Worm (Caenorhabditis elegans) whole organism, L3 larva: ENCODE measurements around the gene mltn-11.

Experiments used
- R02D3.7 ChIP-seq: fragments of 150-350 bp; optimal IDR thresholded peaks from 2 replicates; lab custom pipeline; 2014; ENCODE audit warnings: missing biosample characterization, missing genetic modification characterization
- ZK546.5 ChIP-seq: sonication (generic microtip); optimal IDR thresholded peaks from 2 replicates; lab custom pipeline; 2017; ENCODE audit warnings: missing biosample characterization, missing genetic modification characterization
- aly-2 ChIP-seq: fragments of 150-350 bp; optimal IDR thresholded peaks from 2 replicates; lab custom pipeline; 2014; ENCODE audit warnings: missing biosample characterization, missing genetic modification characterization
- ama-1 ChIP-seq: fragments of 150-350 bp; optimal IDR thresholded peaks from 2 replicates; lab custom pipeline; 2018
- ceh-16 ChIP-seq: sonication (generic microtip); optimal IDR thresholded peaks from 2 replicates; lab custom pipeline; 2017; ENCODE audit warnings: missing biosample characterization, missing genetic modification characterization
- ceh-28 ChIP-seq: fragments of 150-350 bp; optimal IDR thresholded peaks from 2 replicates; lab custom pipeline; 2014; ENCODE audit warnings: missing biosample characterization, missing genetic modification reagents, missing genetic modification characterization
- ceh-82 ChIP-seq: fragments of 150-350 bp; optimal IDR thresholded peaks from 2 replicates; lab custom pipeline; 2014; ENCODE audit warnings: missing biosample characterization, missing genetic modification characterization
- ceh-9 ChIP-seq: sonication (generic microtip); optimal IDR thresholded peaks from 2 replicates; lab custom pipeline; 2018; ENCODE audit warnings: missing biosample characterization, missing genetic modification characterization
- daf-12 ChIP-seq: fragments of 150-350 bp; optimal IDR thresholded peaks from 2 replicates; lab custom pipeline; 2014; ENCODE audit warnings: missing biosample characterization, missing genetic modification reagents, missing genetic modification characterization
- egl-27 ChIP-seq: sonication (generic microtip); optimal IDR thresholded peaks from 4 replicates; lab custom pipeline; 2017; ENCODE audit warnings: missing biosample characterization, missing genetic modification reagents, missing genetic modification characterization
- egl-5 ChIP-seq: fragments of 150-350 bp; optimal IDR thresholded peaks from 2 replicates; lab custom pipeline; 2017; ENCODE audit warnings: missing biosample characterization, missing genetic modification reagents, missing genetic modification characterization, inconsistent platforms
- elt-1 ChIP-seq: fragments of 150-350 bp; optimal IDR thresholded peaks from 2 replicates; lab custom pipeline; 2014; ENCODE audit warnings: missing biosample characterization, missing genetic modification characterization
- elt-2 ChIP-seq: sonication (generic microtip); optimal IDR thresholded peaks from 2 replicates; lab custom pipeline; 2016; ENCODE audit warnings: missing genetic modification reagents, mild to moderate bottlenecking, missing genetic modification characterization, missing compliant biosample characterization
- elt-3 ChIP-seq, 3 experiments: fragments of 150-350 bp in 1 of 3; sonication (generic microtip) in 2 of 3; optimal IDR thresholded peaks; 2 replicates in 2 of 3; 4 replicates in 1 of 3; lab custom pipeline; 2014 to 2017; ENCODE audit warnings: missing biosample characterization in 3 of 3, missing genetic modification characterization in 3 of 3
- eor-1 ChIP-seq, 2 experiments: fragments of 150-350 bp; optimal IDR thresholded peaks; 2 replicates each; lab custom pipeline; 2014 to 2018; ENCODE audit warnings: missing biosample characterization in 2 of 2, missing genetic modification characterization in 2 of 2
- fkh-2 ChIP-seq: fragments of 150-350 bp; optimal IDR thresholded peaks from 2 replicates; lab custom pipeline; 2014; ENCODE audit warnings: missing biosample characterization, missing genetic modification reagents, missing genetic modification characterization
- lin-15B ChIP-seq: fragments of 150-350 bp; optimal IDR thresholded peaks from 2 replicates; lab custom pipeline; 2014; ENCODE audit warnings: missing biosample characterization, missing genetic modification characterization
- lsy-12 ChIP-seq: sonication (generic microtip); optimal IDR thresholded peaks from 2 replicates; lab custom pipeline; 2016; ENCODE audit warnings: mild to moderate bottlenecking, missing genetic modification characterization, missing compliant biosample characterization
- mml-1 ChIP-seq: fragments of 150-350 bp; sonication (generic microtip); optimal IDR thresholded peaks from 3 replicates; lab custom pipeline; 2014; ENCODE audit warnings: missing biosample characterization, missing genetic modification characterization
- nfya-1 ChIP-seq: sonication (generic microtip); optimal IDR thresholded peaks from 2 replicates; lab custom pipeline; 2017; ENCODE audit warnings: missing genetic modification characterization, mild to moderate bottlenecking, missing compliant biosample characterization, antibody characterized with exemption, moderate library complexity; ENCODE audit not compliant: insufficient read depth
- nhr-12 ChIP-seq: fragments of 150-350 bp; optimal IDR thresholded peaks from 2 replicates; lab custom pipeline; 2014; ENCODE audit warnings: missing biosample characterization, missing genetic modification characterization
- nhr-23 ChIP-seq: fragments of 150-350 bp; optimal IDR thresholded peaks from 2 replicates; lab custom pipeline; 2014; ENCODE audit warnings: missing biosample characterization, missing genetic modification reagents, missing genetic modification characterization
- nhr-25 ChIP-seq: sonication (generic microtip); optimal IDR thresholded peaks from 2 replicates; lab custom pipeline; 2017; ENCODE audit warnings: missing biosample characterization, missing genetic modification characterization
- nhr-28 ChIP-seq: fragments of 150-350 bp; optimal IDR thresholded peaks from 2 replicates; lab custom pipeline; 2014; ENCODE audit warnings: missing biosample characterization, missing genetic modification characterization
- nhr-43 ChIP-seq: sonication (generic microtip); optimal IDR thresholded peaks from 2 replicates; lab custom pipeline; 2016; ENCODE audit warnings: mild to moderate bottlenecking, missing genetic modification characterization, missing compliant biosample characterization; ENCODE audit not compliant: poor library complexity, severe bottlenecking
- nhr-67 ChIP-seq: fragments of 150-350 bp; optimal IDR thresholded peaks from 2 replicates; lab custom pipeline; 2014; ENCODE audit warnings: missing biosample characterization, missing genetic modification characterization
- nhr-77 ChIP-seq: fragments of 150-350 bp; optimal IDR thresholded peaks from 2 replicates; lab custom pipeline; 2014; ENCODE audit warnings: missing biosample characterization, missing genetic modification characterization
- pqm-1 ChIP-seq: fragments of 150-350 bp; optimal IDR thresholded peaks from 2 replicates; lab custom pipeline; 2017; ENCODE audit warnings: missing biosample characterization, missing genetic modification characterization, inconsistent platforms
- tbx-2 ChIP-seq: sonication (generic microtip); optimal IDR thresholded peaks from 2 replicates; lab custom pipeline; 2016; ENCODE audit warnings: mild to moderate bottlenecking, missing genetic modification characterization, missing compliant biosample characterization
- zag-1 ChIP-seq: fragments of 150-350 bp; optimal IDR thresholded peaks from 2 replicates; lab custom pipeline; 2014; ENCODE audit warnings: missing biosample characterization, missing genetic modification characterization
- ztf-11 ChIP-seq: fragments of 150-350 bp; optimal IDR thresholded peaks from 2 replicates; lab custom pipeline; 2014; ENCODE audit warnings: missing biosample characterization, missing genetic modification characterization
- ztf-4 ChIP-seq: fragments of 150-350 bp; optimal IDR thresholded peaks from 2 replicates; lab custom pipeline; 2014; ENCODE audit warnings: missing biosample characterization, missing genetic modification characterization

The mltn-11 gene

ce11 chrV:16622754-16623261 is 13.2 kb upstream of the mltn-11 start, which contains the start of gene Y70C5A.2:
Gene Y70C5A.2 (minus strand): TSS chrV:16623211.
- no peak for TF ChIP-seq lin-15B (tag; lab: Kevin White, UChicago)
- TF ChIP-seq lsy-12 = no peak
- TF ChIP-seq elt-3 (tag; optimal IDR thresholded peaks at IDR 0.05; lab: Kevin White, UChicago) = no peak
- TF ChIP-seq nhr-23 (tag; lab: Kevin White, UChicago) = no peak
- TF ChIP-seq nhr-25 (tag; lab: Kevin White, UChicago) = no peak
- no peak for TF ChIP-seq mml-1
- no peak for TF ChIP-seq ztf-11 (tag; lab: Kevin White, UChicago)
- no peak for TF ChIP-seq tbx-2
- TF ChIP-seq nhr-67 (tag; lab: Kevin White, UChicago) = no peak
- TF ChIP-seq, all 47 proteins: peak for 0

ce11 chrV:16627962-16628361 is 8.0 kb upstream of the mltn-11 start, which contains the start of gene oac-53:
Gene oac-53 (minus strand): TSS chrV:16627970.
- TF ChIP-seq nhr-67 (tag; lab: Kevin White, UChicago) (no peak), pqm-1 (tag; lab: Kevin White, UChicago) (peak; percentile 19), elt-2 (tag; lab: Kevin White, UChicago) (peak; percentile 73), aly-2 (tag; lab: Kevin White, UChicago) (no peak), ztf-4 (no peak), tbx-2 (no peak), ceh-28 (tag; lab: Kevin White, UChicago) (no peak)

ce11 chrV:16628991-16629390 is 7.0 kb upstream of the mltn-11 start, which contains the start of gene W06G6.2:
Gene W06G6.2 (plus strand): TSS chrV:16629291.
- TF ChIP-seq ZK546.5 (tag; lab: Kevin White, UChicago) (no peak), nhr-28 (tag; lab: Kevin White, UChicago) (no peak), elt-1 (no peak), ceh-82 (tag; lab: Kevin White, UChicago) (no peak)

- no peak for TF ChIP-seq ztf-11 (tag; lab: Kevin White, UChicago)
- TF ChIP-seq ceh-16 (tag; lab: Kevin White, UChicago) = no peak
- no peak for TF ChIP-seq ceh-28 (tag; lab: Kevin White, UChicago)
- no peak for TF ChIP-seq eor-1 (tag; optimal IDR thresholded peaks at IDR 0.05; lab: Kevin White, UChicago)
- TF ChIP-seq daf-12 = no peak
- TF ChIP-seq nhr-43 (tag; lab: Kevin White, UChicago) = no peak
- TF ChIP-seq egl-5 (tag; lab: Kevin White, UChicago) = no peak
- no peak for TF ChIP-seq nhr-67 (tag; lab: Kevin White, UChicago)
- no peak for TF ChIP-seq nhr-25 (tag; lab: Kevin White, UChicago)
- TF ChIP-seq ceh-82 (tag; lab: Kevin White, UChicago) = no peak
- no peak for TF ChIP-seq ZK546.5 (tag; lab: Kevin White, UChicago)
- no peak for TF ChIP-seq nfya-1 (tag; lab: Kevin White, UChicago)
- no peak for TF ChIP-seq R02D3.7
- no peak for TF ChIP-seq ama-1 (lab: Kevin White, UChicago)
- no peak for TF ChIP-seq egl-27
- no peak for TF ChIP-seq lsy-12
- TF ChIP-seq zag-1 = no peak
- TF ChIP-seq pqm-1 (tag; lab: Kevin White, UChicago) = no peak
Measured at ce11 chrV:16629600-16629999, 6.4 kb upstream of the mltn-11 start, which contains the start of gene srd-21. Gene srd-21 (plus strand): TSS chrV:16629900.

- TF ChIP-seq nhr-67 (tag; lab: Kevin White, UChicago) = no peak
- no peak for TF ChIP-seq fkh-2
- TF ChIP-seq elt-3 (tag; optimal IDR thresholded peaks at IDR 0.05; lab: Kevin White, UChicago) = no peak
- no peak for TF ChIP-seq aly-2 (tag; lab: Kevin White, UChicago)
- TF ChIP-seq nhr-28 (tag; lab: Kevin White, UChicago) = no peak
- TF ChIP-seq ceh-28 (tag; lab: Kevin White, UChicago) = no peak
- no peak for TF ChIP-seq lsy-12
- no peak for TF ChIP-seq lin-15B (tag; lab: Kevin White, UChicago)
- TF ChIP-seq ceh-9 (tag; lab: Kevin White, UChicago) = no peak
- TF ChIP-seq nhr-43 (tag; lab: Kevin White, UChicago) = no peak
- TF ChIP-seq nhr-77 (tag; lab: Kevin White, UChicago) = no peak
- TF ChIP-seq ama-1 (lab: Kevin White, UChicago) = no peak
- no peak for TF ChIP-seq elt-2 (tag; lab: Kevin White, UChicago)
- no peak for TF ChIP-seq zag-1
- TF ChIP-seq ztf-11 (tag; lab: Kevin White, UChicago) = no peak
- no peak for TF ChIP-seq daf-12
- no peak for TF ChIP-seq egl-27
- no peak for TF ChIP-seq nhr-12
- TF ChIP-seq ztf-4 = no peak
Measured at ce11 chrV:16638204-16638603, 2.2 kb downstream of the mltn-11 start, which contains the start of gene srw-76. Gene srw-76 (minus strand): TSS chrV:16638304.
